Fruit fly (Drosophila melanogaster) whole organism, embryonic: ENCODE measurements around the gene CG34313.
A peak's percentile ranks its signal among the peaks of the same experiment; 100 is the strongest.

Experiments used
- Adf1 ChIP-seq: fragments of 200-800 bp; sonication (Bioruptor generic); IDR thresholded peaks from 2 replicates; pipeline ENCODE4 v1.3.6; 2022; ENCODE audit warnings: missing biosample characterization, missing genetic modification characterization
- Atf-2 ChIP-seq: fragments of 200-800 bp; sonication (Bioruptor generic); optimal IDR thresholded peaks from 2 replicates; lab custom pipeline; 2016; ENCODE audit warnings: missing biosample characterization, missing genetic modification characterization
- CG1024 ChIP-seq: fragments of 200-800 bp; sonication (Bioruptor generic); IDR thresholded peaks from 2 replicates; pipeline ENCODE4 v1.3.6; 2022; ENCODE audit warnings: missing biosample characterization, missing genetic modification characterization
- CG10543 ChIP-seq: fragments of 200-800 bp; sonication (Bioruptor generic); optimal IDR thresholded peaks from 3 replicates; lab custom pipeline; 2017; ENCODE audit warnings: missing biosample characterization, mild to moderate bottlenecking, missing genetic modification characterization, moderate library complexity
- CG12299 ChIP-seq: fragments of 200-800 bp; sonication (Bioruptor generic); optimal IDR thresholded peaks from 2 replicates; lab custom pipeline; 2018; ENCODE audit warnings: missing biosample characterization, mild to moderate bottlenecking, missing genetic modification characterization
- CG12769 ChIP-seq: fragments of 200-800 bp; sonication (Bioruptor generic); optimal IDR thresholded peaks from 2 replicates; lab custom pipeline; 2019; ENCODE audit warnings: missing biosample characterization, mild to moderate bottlenecking, missing genetic modification characterization, moderate library complexity
- CG13287 ChIP-seq: fragments of 200-800 bp; sonication (Bioruptor generic); IDR thresholded peaks from 2 replicates; pipeline ENCODE4 v1.3.6; 2022; ENCODE audit warnings: missing biosample characterization, missing genetic modification characterization; ENCODE audit not compliant: partially characterized antibody
- CG17568 ChIP-seq: fragments of 200-800 bp; sonication (Bioruptor generic); optimal IDR thresholded peaks from 2 replicates; lab custom pipeline; 2018; ENCODE audit warnings: missing biosample characterization, mild to moderate bottlenecking, missing genetic modification characterization, moderate library complexity
- CG33557 ChIP-seq: fragments of 200-800 bp; sonication (Bioruptor generic); optimal IDR thresholded peaks from 2 replicates; lab custom pipeline; 2019; ENCODE audit warnings: missing biosample characterization, mild to moderate bottlenecking, missing genetic modification characterization, moderate library complexity
- CG34422 ChIP-seq: fragments of 200-800 bp; sonication (Bioruptor generic); IDR thresholded peaks from 3 replicates; pipeline ENCODE4 v1.3.6; 2022; ENCODE audit warnings: missing biosample characterization, missing genetic modification characterization
- CG3847 ChIP-seq: fragments of 200-800 bp; sonication (Bioruptor generic); IDR thresholded peaks from 2 replicates; pipeline ENCODE4 v1.3.6; 2022; ENCODE audit warnings: missing biosample characterization, missing genetic modification characterization
- CG4360 ChIP-seq: fragments of 200-800 bp; sonication (Bioruptor generic); IDR thresholded peaks from 2 replicates; pipeline ENCODE4 v1.3.6; 2022; ENCODE audit warnings: missing biosample characterization, missing genetic modification characterization
- CG5245 ChIP-seq: fragments of 200-800 bp; sonication (Bioruptor generic); optimal IDR thresholded peaks from 3 replicates; lab custom pipeline; 2016; ENCODE audit warnings: missing biosample characterization, missing genetic modification characterization
- CG6683 ChIP-seq: fragments of 200-800 bp; sonication (Bioruptor generic); optimal IDR thresholded peaks from 2 replicates; lab custom pipeline; 2017; ENCODE audit warnings: missing biosample characterization, mild to moderate bottlenecking, missing genetic modification characterization, missing genetic modification reagents
- CG7745 ChIP-seq: fragments of 200-800 bp; sonication (Bioruptor generic); optimal IDR thresholded peaks from 2 replicates; lab custom pipeline; 2018; ENCODE audit warnings: missing biosample characterization, mild to moderate bottlenecking, missing genetic modification characterization, moderate library complexity
- CG7928 ChIP-seq: fragments of 200-800 bp; sonication (Bioruptor generic); optimal IDR thresholded peaks from 2 replicates; lab custom pipeline; 2017; ENCODE audit warnings: missing biosample characterization, mild to moderate bottlenecking, missing genetic modification characterization
- Dek ChIP-seq: fragments of 200-800 bp; sonication (Bioruptor generic); optimal IDR thresholded peaks from 3 replicates; lab custom pipeline; 2019; ENCODE audit warnings: missing biosample characterization, mild to moderate bottlenecking, missing genetic modification characterization, moderate library complexity
- Dll ChIP-seq: fragments of 200-800 bp; sonication (Bioruptor generic); IDR thresholded peaks from 4 replicates; pipeline ENCODE4 v1.3.6; 2022; ENCODE audit warnings: missing biosample characterization, missing genetic modification characterization; ENCODE audit not compliant: partially characterized antibody
- Elba2 ChIP-seq: fragments of 200-800 bp; sonication (Bioruptor generic); optimal IDR thresholded peaks from 3 replicates; lab custom pipeline; 2016; ENCODE audit warnings: missing biosample characterization, missing genetic modification characterization
- Fer2 ChIP-seq: fragments of 200-800 bp; sonication (Bioruptor generic); optimal IDR thresholded peaks from 2 replicates; lab custom pipeline; 2018; ENCODE audit warnings: missing biosample characterization, mild to moderate bottlenecking, missing genetic modification characterization, moderate library complexity
- Gug ChIP-seq: fragments of 200-800 bp; sonication (Bioruptor generic); IDR thresholded peaks from 4 replicates; pipeline ENCODE4 v1.3.6; 2022; ENCODE audit warnings: missing biosample characterization, missing genetic modification characterization
- HLH3B ChIP-seq: fragments of 200-800 bp; sonication (Bioruptor generic); IDR thresholded peaks from 2 replicates; pipeline ENCODE4 v1.3.6; 2022; ENCODE audit warnings: missing biosample characterization, missing genetic modification characterization
- Hmr ChIP-seq: fragments of 200-800 bp; sonication (Bioruptor generic); optimal IDR thresholded peaks from 3 replicates; lab custom pipeline; 2017; ENCODE audit warnings: mild to moderate bottlenecking, missing biosample characterization, missing genetic modification reagents, missing genetic modification characterization
- Hr78 ChIP-seq, 2 experiments: fragments of 200-800 bp in 1 of 2; fragments of >200 bp in 1 of 2; sonication (Bioruptor generic) in 1 of 2; optimal IDR thresholded peaks; 2 replicates each; lab custom pipeline; 2017 to 2019; ENCODE audit warnings: missing biosample characterization in 2 of 2, missing genetic modification characterization in 2 of 2, mild to moderate bottlenecking in 1 of 2, moderate library complexity in 1 of 2
- Lhr ChIP-seq: fragments of 200-800 bp; sonication (Bioruptor generic); optimal IDR thresholded peaks from 3 replicates; lab custom pipeline; 2017; ENCODE audit warnings: mild to moderate bottlenecking, missing biosample characterization, missing genetic modification reagents, missing genetic modification characterization
- NC2β ChIP-seq: fragments of 200-800 bp; sonication (Bioruptor generic); optimal IDR thresholded peaks from 2 replicates; lab custom pipeline; 2016; ENCODE audit warnings: missing biosample characterization, missing genetic modification characterization
- Nf-YC ChIP-seq: fragments of 200-800 bp; optimal IDR thresholded peaks from 3 replicates; lab custom pipeline; 2019; ENCODE audit warnings: missing biosample characterization, mild to moderate bottlenecking, missing genetic modification characterization, moderate library complexity
- Rx ChIP-seq: fragments of 200-800 bp; sonication (Bioruptor generic); IDR thresholded peaks from 2 replicates; pipeline ENCODE4 v1.3.6; 2022; ENCODE audit warnings: missing biosample characterization, missing genetic modification characterization
- Sox102F ChIP-seq: fragments of 200-800 bp; sonication (Bioruptor generic); optimal IDR thresholded peaks from 2 replicates; lab custom pipeline; 2018; ENCODE audit warnings: missing biosample characterization, mild to moderate bottlenecking, missing genetic modification characterization, moderate library complexity
- Ssrp ChIP-seq: fragments of 200-800 bp; sonication (Bioruptor generic); optimal IDR thresholded peaks from 2 replicates; lab custom pipeline; 2018; ENCODE audit warnings: missing biosample characterization, mild to moderate bottlenecking, missing genetic modification characterization, moderate library complexity
- ash1 ChIP-seq: fragments of 200-800 bp; sonication (Bioruptor generic); optimal IDR thresholded peaks from 2 replicates; lab custom pipeline; 2018; ENCODE audit warnings: missing biosample characterization, mild to moderate bottlenecking, missing genetic modification characterization
- cato ChIP-seq: fragments of 200-800 bp; sonication (Bioruptor generic); optimal IDR thresholded peaks from 2 replicates; lab custom pipeline; 2016; ENCODE audit warnings: missing biosample characterization, missing genetic modification characterization, borderline replicate concordance
- cg ChIP-seq: fragments of 200-800 bp; sonication (Bioruptor generic); optimal IDR thresholded peaks from 3 replicates; lab custom pipeline; 2019; ENCODE audit warnings: missing biosample characterization, mild to moderate bottlenecking, missing genetic modification characterization, moderate library complexity
- dan ChIP-seq: fragments of 200-800 bp; sonication (Bioruptor generic); IDR thresholded peaks from 2 replicates; pipeline ENCODE4 v1.3.6; 2022; ENCODE audit warnings: missing biosample characterization, missing genetic modification characterization
- disco-r ChIP-seq: fragments of 200-800 bp; sonication (Bioruptor generic); optimal IDR thresholded peaks from 2 replicates; lab custom pipeline; 2016; ENCODE audit warnings: missing biosample characterization, missing genetic modification characterization
- ewg ChIP-seq: fragments of 200-800 bp; sonication (Bioruptor generic); optimal IDR thresholded peaks from 3 replicates; lab custom pipeline; 2017; ENCODE audit warnings: mild to moderate bottlenecking, missing biosample characterization, missing genetic modification reagents, missing genetic modification characterization
- fd3F ChIP-seq: fragments of 200-800 bp; sonication (Bioruptor generic); optimal IDR thresholded peaks from 2 replicates; lab custom pipeline; 2018; ENCODE audit warnings: missing biosample characterization, mild to moderate bottlenecking, missing genetic modification characterization, moderate library complexity
- gce ChIP-seq: fragments of 200-800 bp; sonication (Bioruptor generic); IDR thresholded peaks from 3 replicates; pipeline ENCODE4 v1.3.6; 2022; ENCODE audit warnings: missing biosample characterization, missing genetic modification characterization
- gcm ChIP-seq: fragments of 200-800 bp; sonication (Bioruptor generic); optimal IDR thresholded peaks from 2 replicates; lab custom pipeline; 2019; ENCODE audit warnings: missing biosample characterization, mild to moderate bottlenecking, missing genetic modification characterization, moderate library complexity
- gem ChIP-seq: fragments of 200-800 bp; sonication (Bioruptor generic); optimal IDR thresholded peaks from 2 replicates; lab custom pipeline; 2019; ENCODE audit warnings: missing biosample characterization, mild to moderate bottlenecking, missing genetic modification characterization, moderate library complexity
- jing ChIP-seq: fragments of 200-800 bp; sonication (Bioruptor generic); optimal IDR thresholded peaks from 2 replicates; lab custom pipeline; 2018; ENCODE audit warnings: missing biosample characterization, mild to moderate bottlenecking, missing genetic modification characterization
- maf-S ChIP-seq: fragments of 200-800 bp; sonication (Bioruptor generic); optimal IDR thresholded peaks from 2 replicates; lab custom pipeline; 2016; ENCODE audit warnings: missing biosample characterization, missing genetic modification characterization
- row ChIP-seq: fragments of 200-800 bp; sonication (Bioruptor generic); IDR thresholded peaks from 3 replicates; pipeline ENCODE4 v1.3.6; 2022; ENCODE audit warnings: missing biosample characterization, missing genetic modification characterization
- slou ChIP-seq: fragments of 200-800 bp; sonication (Bioruptor generic); optimal IDR thresholded peaks from 3 replicates; lab custom pipeline; 2016; ENCODE audit warnings: missing biosample characterization, missing genetic modification characterization
- sob ChIP-seq: fragments of 200-800 bp; sonication (Bioruptor generic); IDR thresholded peaks from 2 replicates; pipeline ENCODE4 v1.3.6; 2022; ENCODE audit warnings: missing biosample characterization, missing genetic modification characterization
- tna ChIP-seq: fragments of 200-800 bp; sonication (Bioruptor generic); IDR thresholded peaks from 2 replicates; pipeline ENCODE4 v1.3.6; 2022; ENCODE audit warnings: missing biosample characterization, missing genetic modification characterization; ENCODE audit not compliant: partially characterized antibody
- wdn ChIP-seq: fragments of 200-800 bp; sonication (Bioruptor generic); IDR thresholded peaks from 2 replicates; pipeline ENCODE4 v1.3.6; 2022; ENCODE audit warnings: missing biosample characterization, missing genetic modification characterization

The CG34313 gene

DNA sequence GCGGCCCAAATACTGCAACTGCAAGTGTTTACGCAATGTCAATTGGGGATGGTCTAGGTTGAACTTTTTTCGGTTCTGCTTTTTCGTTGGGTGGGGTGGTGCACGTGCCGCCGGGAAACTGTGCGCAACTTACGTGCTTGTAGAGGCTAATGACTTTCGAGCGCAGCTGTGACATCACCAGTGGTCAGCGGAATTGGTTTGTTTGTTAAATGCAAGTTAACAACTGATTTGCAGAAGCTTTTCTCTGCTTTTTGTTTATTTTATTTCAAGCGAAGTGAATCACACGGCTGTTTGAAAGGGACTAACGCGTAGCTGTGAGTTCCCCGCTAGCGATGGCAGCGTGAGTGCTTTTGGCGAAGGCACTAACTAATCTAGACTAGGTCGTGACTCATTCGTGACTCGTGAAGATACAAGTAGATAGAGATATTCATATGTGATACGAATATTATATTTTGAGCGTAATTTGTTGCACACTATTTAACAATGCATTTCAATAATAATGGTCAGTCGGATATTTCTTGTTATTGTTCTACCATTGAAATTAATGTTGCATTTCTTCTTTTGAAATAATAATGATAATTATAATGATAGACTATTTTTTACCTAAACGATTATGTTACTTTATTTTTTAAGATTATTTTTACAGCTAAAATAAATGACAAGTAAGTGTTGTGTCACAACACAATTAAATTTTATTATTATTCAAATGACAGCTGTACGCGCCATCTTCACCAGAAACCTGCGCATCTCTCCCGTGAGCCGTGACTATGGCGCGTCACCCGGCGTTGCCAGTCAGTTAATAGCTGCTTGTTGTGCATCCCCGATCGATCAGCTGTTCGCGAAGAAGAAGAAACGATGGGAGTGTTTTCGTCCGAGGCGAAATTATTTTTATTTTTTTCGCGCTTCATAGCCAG, 8.6 kb downstream of the CG34313 start, which contains the start of the genes osi and tweek (continued):
- peak; percentile 12 for TF ChIP-seq fd3F (GFP tag; lab: Kevin White, UChicago)
- no peak for TF ChIP-seq ash1 (GFP tag; lab: Kevin White, UChicago)
- 0 out of 2 replicates have a peak, but pooled peaks have one; percentile 52 for TF ChIP-seq sob (GFP tag; lab: Robert Waterston, UW)
- TF ChIP-seq cg (GFP tag; lab: Kevin White, UChicago): no peak
- TF ChIP-seq Atf-2 (GFP tag; lab: Kevin White, UChicago): no peak
- TF ChIP-seq CG34422 (GFP tag; lab: Robert Waterston, UW): peak; percentile 59; the same call in 2 of the 3 replicates
- no peak for TF ChIP-seq Sox102F
- TF ChIP-seq CG10543 (GFP tag; lab: Kevin White, UChicago): peak; percentile 54
- TF ChIP-seq Hr78 (GFP tag; optimal IDR thresholded peaks at IDR 0.05; lab: Kevin White, UChicago): no peak
- peak; percentile 72 for TF ChIP-seq cato (GFP tag; lab: Kevin White, UChicago)
- peak; percentile 26 for TF ChIP-seq CG33557 (GFP tag; lab: Kevin White, UChicago)
- TF ChIP-seq CG3847 (GFP tag; lab: Robert Waterston, UW): peak; percentile 70
- TF ChIP-seq Nf-YC (tag; lab: Kevin White, UChicago): no peak
- no peak for TF ChIP-seq gcm (GFP tag; lab: Kevin White, UChicago)
- peak; percentile 82 for TF ChIP-seq CG13287
- TF ChIP-seq Fer2 (tag; lab: Kevin White, UChicago): peak; percentile 0
- TF ChIP-seq CG12299 (tag; lab: Kevin White, UChicago): no peak
- peak; percentile 48 for TF ChIP-seq NC2β (GFP tag; lab: Kevin White, UChicago)
- TF ChIP-seq tna (GFP tag; lab: Robert Waterston, UW): peak; percentile 66
- no peak for TF ChIP-seq Rx (GFP tag; lab: Robert Waterston, UW)
- peak; percentile 39 for TF ChIP-seq Lhr
- TF ChIP-seq CG6683: no peak
- peak; percentile 29 for TF ChIP-seq jing
- no peak for TF ChIP-seq wdn
- 0 out of 2 replicates have a peak, but pooled peaks have one; percentile 14 for TF ChIP-seq Adf1
- no peak for TF ChIP-seq Ssrp
- TF ChIP-seq Gug (GFP tag; lab: Robert Waterston, UW): peak; percentile 65; the same call in 2 of the 4 replicates
- no peak for TF ChIP-seq CG4360 (GFP tag; lab: Robert Waterston, UW)
- TF ChIP-seq dan (GFP tag; lab: Robert Waterston, UW): no peak
- TF ChIP-seq CG12769: peak; percentile 25
- peak; percentile 31; the same call in 1 of the 2 replicates for TF ChIP-seq CG1024 (GFP tag; lab: Robert Waterston, UW)
- TF ChIP-seq gem: peak; percentile 83
- TF ChIP-seq disco-r: peak; percentile 25
- TF ChIP-seq CG17568 (GFP tag; lab: Kevin White, UChicago): no peak
- TF ChIP-seq slou (GFP tag; lab: Kevin White, UChicago): peak; percentile 54
- TF ChIP-seq maf-S (GFP tag; lab: Kevin White, UChicago): peak; percentile 32
- TF ChIP-seq Elba2: no peak
- TF ChIP-seq gce (GFP tag; lab: Robert Waterston, UW): no peak
- no peak for TF ChIP-seq CG7745 (tag; lab: Kevin White, UChicago)
- peak; percentile 91 for TF ChIP-seq row (GFP tag; lab: Robert Waterston, UW)
- TF ChIP-seq Dll (GFP tag; lab: Robert Waterston, UW): peak; percentile 90
- peak; percentile 44 for TF ChIP-seq ewg (GFP tag; lab: Kevin White, UChicago)
- TF ChIP-seq CG7928: peak; percentile 82
- no peak for TF ChIP-seq CG5245 (GFP tag; lab: Kevin White, UChicago)
- TF ChIP-seq HLH3B: no peak
- TF ChIP-seq Hmr (GFP tag; lab: Kevin White, UChicago): peak; percentile 73
- TF ChIP-seq Dek (tag; lab: Kevin White, UChicago): peak; percentile 71
